Worm (Caenorhabditis elegans) whole organism, young adult: ENCODE results near the gene F36H5.12.

ENCODE experiments used
- B0336.3 ChIP-seq: fragments of 200-800 bp; sonication (Bioruptor generic); IDR thresholded peaks from 2 replicates; pipeline ENCODE4 v1.3.6; 2022; ENCODE audit warnings: missing genetic modification characterization, missing compliant biosample characterization
- C17E4.6 ChIP-seq: fragments of 200-800 bp; sonication (Bioruptor generic); IDR thresholded peaks from 2 replicates; pipeline ENCODE4 v1.3.6; 2022; ENCODE audit warnings: missing genetic modification reagents, missing genetic modification characterization, missing compliant biosample characterization
- F33H1.4 ChIP-seq: fragments of 200-800 bp; sonication (Bioruptor generic); IDR thresholded peaks from 2 replicates; pipeline ENCODE4 v1.3.6; 2022; ENCODE audit warnings: missing genetic modification reagents, missing genetic modification characterization, missing compliant biosample characterization
- F57A8.1 ChIP-seq: fragments of 200-800 bp; sonication (Bioruptor generic); optimal IDR thresholded peaks from 2 replicates; lab custom pipeline; 2018; ENCODE audit warnings: mild to moderate bottlenecking, missing genetic modification characterization, moderate library complexity, missing compliant biosample characterization
- ama-1 ChIP-seq, 3 experiments: fragments of 150-350 bp in 1 of 3; sonication (generic microtip) in 2 of 3; optimal IDR thresholded peaks; 2 replicates each; lab custom pipeline; 2014 to 2018; ENCODE audit warnings: missing biosample characterization in 2 of 3, missing genetic modification characterization in 2 of 3, missing genetic modification reagents in 2 of 3
- attf-3 ChIP-seq: fragments of 200-800 bp; sonication (Bioruptor generic); conservative IDR thresholded peaks from 2 replicates; pipeline ENCODE4 v1.3.6; 2022; ENCODE audit warnings: missing genetic modification reagents, missing genetic modification characterization, missing compliant biosample characterization
- ceh-40 ChIP-seq: fragments of 200-800 bp; sonication (Bioruptor generic); IDR thresholded peaks from 2 replicates; pipeline ENCODE4 v1.3.6; 2022; ENCODE audit warnings: missing genetic modification characterization, missing compliant biosample characterization
- ceh-91 ChIP-seq: fragments of 200-800 bp; sonication (Bioruptor generic); IDR thresholded peaks from 2 replicates; pipeline ENCODE4 v1.3.6; 2022; ENCODE audit warnings: missing genetic modification reagents, missing genetic modification characterization, missing compliant biosample characterization
- hsf-1 ChIP-seq: fragments of 200-800 bp; sonication (Bioruptor generic); IDR thresholded peaks from 2 replicates; pipeline ENCODE4 v1.3.6; 2022; ENCODE audit warnings: missing genetic modification reagents, missing genetic modification characterization, missing compliant biosample characterization
- mel-28 ChIP-seq: sonication (generic microtip); optimal IDR thresholded peaks from 2 replicates; lab custom pipeline; 2016; ENCODE audit warnings: borderline replicate concordance, mild to moderate bottlenecking, missing genetic modification characterization, missing compliant biosample characterization
- nhr-80 ChIP-seq: sonication (generic microtip); optimal IDR thresholded peaks from 2 replicates; lab custom pipeline; 2016; ENCODE audit warnings: missing genetic modification characterization, missing compliant biosample characterization
- snpc-4 ChIP-seq, 5 experiments: fragments of 150-350 bp in 1 of 5; sonication (generic microtip) in 4 of 5; optimal IDR thresholded peaks; 2 replicates each; lab custom pipeline; 2014 to 2018; ENCODE audit warnings: missing genetic modification characterization in 5 of 5, missing biosample characterization in 3 of 5, antibody characterized with exemption in 2 of 5, mild to moderate bottlenecking in 2 of 5, missing compliant biosample characterization in 2 of 5, missing genotype in 2 of 5, moderate library complexity in 2 of 5, missing genetic modification reagents in 1 of 5
- sptf-2 ChIP-seq: fragments of 200-800 bp; sonication (Bioruptor generic); optimal IDR thresholded peaks from 2 replicates; lab custom pipeline; 2018; ENCODE audit warnings: mild to moderate bottlenecking, missing genetic modification characterization, missing compliant biosample characterization
- ztf-22 ChIP-seq: fragments of 200-800 bp; sonication (Bioruptor generic); optimal IDR thresholded peaks from 2 replicates; lab custom pipeline; 2018; ENCODE audit warnings: mild to moderate bottlenecking, missing genetic modification characterization, moderate library complexity, missing compliant biosample characterization

DNA sequence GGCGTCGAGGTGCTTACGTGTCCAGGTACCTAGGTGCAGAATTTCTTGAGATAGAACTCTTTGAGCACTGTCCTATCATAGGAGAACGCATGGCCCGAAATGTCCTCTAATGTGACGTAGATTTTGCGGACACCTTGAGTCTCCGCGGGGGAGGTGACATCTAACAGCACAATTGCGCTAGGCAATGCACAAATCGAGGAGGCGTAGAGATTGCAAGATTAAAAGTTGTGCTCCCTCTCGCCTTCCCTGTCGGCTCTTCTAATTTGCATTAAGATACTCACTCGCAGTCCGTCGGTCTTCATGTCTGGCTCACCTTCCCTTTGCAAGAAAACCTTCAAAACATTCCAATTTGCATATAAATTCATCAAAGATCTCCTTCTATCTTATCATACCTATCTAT lies 17.0 kb downstream of the F36H5.12 start, which contains the start of gene F36H5.18:
- no peak for TF ChIP-seq attf-3
- TF ChIP-seq hsf-1 (GFP tag; lab: Robert Waterston, UW) = no peak
- no peak for TF ChIP-seq ztf-22
- no peak for TF ChIP-seq F33H1.4 (GFP tag; lab: Robert Waterston, UW)
- no peak for TF ChIP-seq C17E4.6 (GFP tag; lab: Robert Waterston, UW)
- TF ChIP-seq snpc-4 (GFP tag; optimal IDR thresholded peaks at IDR 0.05; lab: Kevin White, UChicago) = no peak
- no peak for TF ChIP-seq snpc-4 (tag; optimal IDR thresholded peaks at IDR 0.05; lab: Kevin White, UChicago)
- no peak for TF ChIP-seq mel-28
- no peak for TF ChIP-seq sptf-2 (GFP tag; lab: Kevin White, UChicago)
- TF ChIP-seq ama-1 (optimal IDR thresholded peaks at IDR 0.05; lab: Kevin White, UChicago) = no peak
- no peak for TF ChIP-seq ama-1 (GFP tag; optimal IDR thresholded peaks at IDR 0.05; lab: Kevin White, UChicago)
- no peak for TF ChIP-seq nhr-80 (tag; lab: Kevin White, UChicago)
- TF ChIP-seq ceh-40 (GFP tag; lab: Robert Waterston, UW) = no peak
- no peak for TF ChIP-seq B0336.3 (GFP tag; lab: Robert Waterston, UW)
- TF ChIP-seq ceh-91 (GFP tag; lab: Robert Waterston, UW) = no peak
- no peak for TF ChIP-seq F57A8.1
